Fruit fly (Drosophila melanogaster) whole organism: ENCODE measurements around the gene CG31606.

ENCODE experiments used
- CG8478 ChIP-seq: fragments of >200 bp; optimal IDR thresholded peaks from 2 replicates; lab custom pipeline; 2018; ENCODE audit warnings: inconsistent platforms
- Dll ChIP-seq: fragments of >200 bp; optimal IDR thresholded peaks from 2 replicates; lab custom pipeline; 2017
- EcR ChIP-seq, 2 experiments: fragments of >200 bp; optimal IDR thresholded peaks; 2 replicates each; lab custom pipeline; 2017; ENCODE audit warnings: missing biosample characterization in 2 of 2, missing genetic modification characterization in 2 of 2, missing genetic modification reagents in 2 of 2
- pan ChIP-seq: fragments of >200 bp; optimal IDR thresholded peaks from 2 replicates; lab custom pipeline; 2017
- psq ChIP-seq: fragments of >200 bp; optimal IDR thresholded peaks from 2 replicates; lab custom pipeline; 2017
- usp ChIP-seq: fragments of >200 bp; optimal IDR thresholded peaks from 2 replicates; lab custom pipeline; 2017; ENCODE audit warnings: missing biosample characterization, missing genetic modification characterization, mixed read lengths

Gene CG31606

dm6 chr2L:8116632-8117193 is 30.7 kb upstream of the CG31606 start:
- TF ChIP-seq CG8478 (lab: Kevin White, UChicago) (no peak), pan (lab: Kevin White, UChicago) (no peak), EcR (GFP tag; optimal IDR thresholded peaks at IDR 0.05; lab: Kevin White, UChicago) (no peak), usp (no peak), Dll (lab: Kevin White, UChicago) (no peak), psq (lab: Kevin White, UChicago) (no peak)

- TF ChIP-seq EcR (GFP tag; optimal IDR thresholded peaks at IDR 0.05; lab: Kevin White, UChicago) (no peak), Dll (lab: Kevin White, UChicago) (no peak), pan (lab: Kevin White, UChicago) (no peak), CG8478 (lab: Kevin White, UChicago) (no peak), usp (no peak), psq (lab: Kevin White, UChicago) (no peak)
These were observed 23.6 kb upstream of the CG31606 start, which contains the start of the genes mon2 and CG8673 for dm6 chr2L:8123711-8124379. Gene mon2, minus strand, starts transcription at chr2L:8124010. Gene CG8673, plus strand, starts transcription at chr2L:8124329.

dm6 chr2L:8126849-8127602 is 20.4 kb upstream of the CG31606 start, which contains the start of the genes CG12375 and CG8668:
Gene CG12375, minus strand, starts transcription at chr2L:8126890.
Gene CG8668, plus strand, starts transcription at chr2L:8127001.
- TF ChIP-seq EcR (GFP tag; optimal IDR thresholded peaks at IDR 0.05; lab: Kevin White, UChicago): no peak
- no peak for TF ChIP-seq pan (lab: Kevin White, UChicago)
- no peak for TF ChIP-seq psq (lab: Kevin White, UChicago)

- TF ChIP-seq Dll (lab: Kevin White, UChicago) (no peak), psq (lab: Kevin White, UChicago) (no peak), usp (no peak), CG8478 (lab: Kevin White, UChicago) (no peak), EcR (GFP tag; optimal IDR thresholded peaks at IDR 0.05; lab: Kevin White, UChicago) (no peak), pan (lab: Kevin White, UChicago) (no peak)
These were observed 18.5 kb upstream of the CG31606 start for dm6 chr2L:8128911-8129310.

dm6 chr2L:8129996-8130641 is 17.3 kb upstream of the CG31606 start:
- TF ChIP-seq usp (no peak), psq (lab: Kevin White, UChicago) (no peak), Dll (lab: Kevin White, UChicago) (no peak), pan (lab: Kevin White, UChicago) (no peak), EcR (GFP tag; optimal IDR thresholded peaks at IDR 0.05; lab: Kevin White, UChicago) (no peak), CG8478 (lab: Kevin White, UChicago) (no peak)

- TF ChIP-seq pan (lab: Kevin White, UChicago) (no peak), usp (no peak), CG8478 (lab: Kevin White, UChicago) (no peak), psq (lab: Kevin White, UChicago) (no peak), EcR (GFP tag; optimal IDR thresholded peaks at IDR 0.05; lab: Kevin White, UChicago) (no peak), Dll (lab: Kevin White, UChicago) (no peak)
These were observed 16.7 kb upstream of the CG31606 start for dm6 chr2L:8130729-8131128.

dm6 chr2L:8133772-8134386 is 13.5 kb upstream of the CG31606 start:
- TF ChIP-seq pan (lab: Kevin White, UChicago) (no peak), psq (lab: Kevin White, UChicago) (no peak), Dll (lab: Kevin White, UChicago) (no peak), usp (no peak), EcR (GFP tag; optimal IDR thresholded peaks at IDR 0.05; lab: Kevin White, UChicago) (no peak), CG8478 (lab: Kevin White, UChicago) (no peak)

dm6 chr2L:8142760-8143159 is 4.7 kb upstream of the CG31606 start:
- TF ChIP-seq usp (no peak), Dll (lab: Kevin White, UChicago) (no peak), psq (lab: Kevin White, UChicago) (no peak), EcR (GFP tag; optimal IDR thresholded peaks at IDR 0.05; lab: Kevin White, UChicago) (no peak), pan (lab: Kevin White, UChicago) (no peak), CG8478 (lab: Kevin White, UChicago) (no peak)

dm6 chr2L:8143947-8144346 is 3.5 kb upstream of the CG31606 start, which contains the start of gene CG42762:
Gene CG42762, minus strand, starts transcription at chr2L:8144047.
- TF ChIP-seq psq (lab: Kevin White, UChicago) (no peak), usp (no peak), CG8478 (lab: Kevin White, UChicago) (no peak), pan (lab: Kevin White, UChicago) (no peak), Dll (lab: Kevin White, UChicago) (no peak), EcR (GFP tag; optimal IDR thresholded peaks at IDR 0.05; lab: Kevin White, UChicago) (no peak)

- no peak for TF ChIP-seq EcR (GFP tag; optimal IDR thresholded peaks at IDR 0.05; lab: Kevin White, UChicago)
- no peak for TF ChIP-seq psq (lab: Kevin White, UChicago)
- TF ChIP-seq Dll (lab: Kevin White, UChicago): no peak
- TF ChIP-seq CG8478 (lab: Kevin White, UChicago): no peak
- no peak for TF ChIP-seq pan (lab: Kevin White, UChicago)
- no peak for TF ChIP-seq usp
These were observed 2.2 kb upstream of the CG31606 start, which contains the start of the genes CG42763 and CG43394 for dm6 chr2L:8145067-8145808. Gene CG42763, minus strand, starts transcription at chr2L:8145107. Gene CG43394, plus strand, starts transcription at chr2L:8145758.
